Worm (Caenorhabditis elegans) whole organism, L2 larva: Measurements from ENCODE around the gene mrps-22.

Experiments used
- aly-2 ChIP-seq: fragments of 150-350 bp; optimal IDR thresholded peaks from 2 replicates; lab custom pipeline; 2014; ENCODE audit warnings: missing biosample characterization, missing genetic modification characterization
- nhr-23 ChIP-seq: fragments of 150-350 bp; optimal IDR thresholded peaks from 2 replicates; lab custom pipeline; 2014; ENCODE audit warnings: missing biosample characterization, missing genetic modification reagents, missing genetic modification characterization
- nhr-237 ChIP-seq: fragments of 150-350 bp; optimal IDR thresholded peaks from 2 replicates; lab custom pipeline; 2014; ENCODE audit warnings: missing biosample characterization, missing genetic modification characterization
- zag-1 ChIP-seq: fragments of 150-350 bp; optimal IDR thresholded peaks from 2 replicates; lab custom pipeline; 2014; ENCODE audit warnings: missing biosample characterization, missing genetic modification characterization

ce11 chrII:10605512-10605911 lies 23.1 kb downstream of the mrps-22 start, which contains the start of gene taf-13:
- no peak for TF ChIP-seq nhr-23 (tag; lab: Kevin White, UChicago)
- no peak for TF ChIP-seq nhr-237 (tag; lab: Kevin White, UChicago)
- TF ChIP-seq zag-1 (tag; lab: Kevin White, UChicago), result no peak
- TF ChIP-seq aly-2, result no peak
